Worm (Caenorhabditis elegans) whole organism, L2 larva: ENCODE data around the gene ZC190.7.

Source experiments
- nhr-11 ChIP-seq: fragments of 150-350 bp; optimal IDR thresholded peaks from 2 replicates; lab custom pipeline; 2014; ENCODE audit warnings: missing biosample characterization, missing genetic modification characterization
- nhr-237 ChIP-seq: fragments of 150-350 bp; optimal IDR thresholded peaks from 2 replicates; lab custom pipeline; 2014; ENCODE audit warnings: missing biosample characterization, missing genetic modification characterization
- nhr-77 ChIP-seq: fragments of 150-350 bp; optimal IDR thresholded peaks from 2 replicates; lab custom pipeline; 2014; ENCODE audit warnings: missing biosample characterization, missing genetic modification characterization

DNA sequence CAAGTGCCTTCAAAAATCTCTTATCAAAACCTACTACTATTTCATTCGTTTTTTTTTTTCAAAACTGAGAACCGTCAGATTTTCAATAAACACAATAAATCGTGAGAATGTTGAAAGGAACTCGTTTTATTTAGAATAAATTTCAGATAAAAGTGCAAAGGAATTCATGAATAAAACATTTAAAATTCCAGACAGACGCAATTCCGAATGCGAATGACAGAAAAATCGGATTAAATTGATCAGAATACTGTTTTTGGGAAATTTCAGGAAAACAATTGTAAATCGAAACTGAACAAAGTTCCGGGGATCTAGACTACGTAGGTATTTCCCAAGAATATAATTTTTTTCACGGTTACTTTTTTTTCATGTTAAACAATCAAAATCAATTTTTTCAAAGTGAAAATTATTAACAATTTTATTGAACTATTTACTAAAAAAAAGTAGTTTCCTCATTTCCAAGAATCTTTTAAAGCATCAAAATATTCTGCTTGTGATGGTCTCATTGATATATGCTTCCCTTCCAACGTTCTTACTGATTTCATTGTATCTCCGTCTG lies 15.0 kb downstream of the ZC190.7 start:
- no peak for TF ChIP-seq nhr-237 (tag; lab: Kevin White, UChicago)
- TF ChIP-seq nhr-77 (tag; lab: Kevin White, UChicago) = no peak
- no peak for TF ChIP-seq nhr-11
